Worm (Caenorhabditis elegans): ENCODE results near the gene F55H2.8.

The F55H2.8 gene

DNA sequence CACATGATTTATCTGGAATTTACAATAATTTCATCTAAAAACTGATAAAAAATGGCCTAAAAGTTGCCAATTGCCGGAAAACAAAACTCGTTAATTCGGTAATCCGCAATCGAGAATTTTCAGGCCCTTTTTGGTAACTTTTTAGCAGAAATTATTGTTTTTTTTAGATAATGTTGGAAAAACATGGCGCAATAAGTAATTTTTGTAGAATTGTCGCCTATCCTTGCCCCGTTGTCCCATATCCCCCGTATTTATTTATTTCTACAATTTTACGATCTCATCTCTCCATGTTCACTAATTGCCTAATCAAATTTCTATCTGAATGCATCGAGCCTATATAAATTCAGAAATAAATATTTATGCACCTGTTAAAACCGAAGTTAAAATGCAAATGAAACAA, 663 bp upstream of the F55H2.8 start:
- TF ChIP-seq mep-1 (tag; optimal IDR thresholded peaks at IDR 0.05) (no peak), hmg-1.1 (GFP tag; IDR thresholded peaks at IDR 0.05) (0 out of 2 replicates have a peak, but pooled peaks have one; percentile 19)

DNA sequence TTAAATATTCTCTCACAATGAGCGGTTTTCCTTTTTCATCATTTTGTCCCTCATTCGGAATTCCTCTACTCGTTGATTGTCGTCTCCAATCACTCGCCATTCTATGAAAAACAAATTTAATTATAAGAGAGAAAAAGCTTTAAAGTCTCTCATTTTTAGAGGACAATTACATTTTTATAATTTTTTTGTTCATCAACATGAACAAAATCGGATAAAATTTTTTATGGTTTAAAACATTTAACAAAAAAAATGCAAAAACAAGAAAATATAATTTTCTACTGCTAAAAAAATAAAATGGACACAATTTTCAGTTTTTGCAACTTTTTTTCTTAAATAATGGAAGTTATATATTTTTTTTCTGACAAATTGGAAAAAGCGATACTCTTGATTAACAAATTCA, 2.5 kb downstream of the F55H2.8 start, which contains the start of gene F55H2.7:
Gene F55H2.7 (minus strand): TSS at position 101 of the 400 bp plus-strand sequence.
- TF ChIP-seq daf-16 (GFP tag; optimal IDR thresholded peaks at IDR 0.05) (no peak), daf-16 (tag; optimal IDR thresholded peaks at IDR 0.05) (peak; percentile 5), ceh-32 (tag; optimal IDR thresholded peaks at IDR 0.05; ENCODE audit: poor library complexity) (no peak)

DNA sequence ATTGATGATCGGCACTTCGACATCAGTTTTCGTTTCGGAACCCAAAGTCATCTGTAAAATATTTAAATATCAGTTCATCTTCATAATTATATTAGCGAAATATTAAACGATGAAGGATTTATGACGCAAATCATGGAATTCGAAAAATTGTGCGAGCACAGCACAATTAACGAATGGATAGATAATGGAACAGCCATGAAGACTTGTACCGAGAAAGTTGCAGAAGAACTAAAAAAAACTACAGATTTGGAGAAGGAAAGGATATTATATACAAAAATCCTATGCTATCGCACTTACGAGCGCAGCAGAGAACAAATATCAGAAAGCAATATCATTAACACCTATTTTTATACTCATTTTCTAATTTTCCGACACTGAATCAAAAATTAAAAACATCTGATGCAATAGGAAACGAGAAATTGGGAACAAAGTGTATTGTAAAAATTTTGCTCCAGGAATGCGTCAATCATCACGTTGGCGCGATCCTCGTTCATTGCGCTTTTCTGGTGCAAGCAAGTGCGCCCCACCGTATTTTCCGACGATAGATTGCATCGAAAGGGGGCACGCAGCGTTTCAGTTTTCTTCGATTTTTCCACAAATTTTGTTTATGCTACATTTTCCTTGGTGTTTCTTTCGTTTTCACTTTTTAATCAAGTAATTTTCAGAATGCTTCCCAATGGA, 7.9 kb downstream of the F55H2.8 start, which contains the start of the genes clu-1 and prp-40:
Gene clu-1 (minus strand): TSS at position 51 of the 681 bp plus-strand sequence.
Gene prp-40 (plus strand): TSS at position 666 of the 681 bp plus-strand sequence.
- TF ChIP-seq jun-1 (tag; optimal IDR thresholded peaks at IDR 0.05) (peak; percentile 45), ama-1 (optimal IDR thresholded peaks at IDR 0.05) (peak; percentile 77), daf-8 (GFP tag; IDR thresholded peaks at IDR 0.05) (no peak), mes-2 (tag; optimal IDR thresholded peaks at IDR 0.05; ENCODE audit: poor library complexity, severe bottlenecking) (peak; percentile 93), F49E8.2 (tag; optimal IDR thresholded peaks at IDR 0.05; ENCODE audit: borderline replicate concordance) (peak; percentile 24), cey-2 (tag; optimal IDR thresholded peaks at IDR 0.05; ENCODE audit: borderline replicate concordance, insufficient read depth) (no peak), mdl-1 (tag; optimal IDR thresholded peaks at IDR 0.05) (peak in 1 of 2 experiments; percentile 37), tag-97 (GFP tag; IDR thresholded peaks at IDR 0.05) (no peak), gei-8 (GFP tag; optimal IDR thresholded peaks at IDR 0.05) (no peak), fos-1 (tag; optimal IDR thresholded peaks at IDR 0.05) (no peak), T26A8.4 (GFP tag; IDR thresholded peaks at IDR 0.05) (peak; percentile 67), mxl-3 (GFP tag; optimal IDR thresholded peaks at IDR 0.05) (peak; percentile 35), lir-3 (tag; optimal IDR thresholded peaks at IDR 0.05) (no peak), dpl-1 (GFP tag; optimal IDR thresholded peaks at IDR 0.05) (peak; percentile 83), saeg-2 (GFP tag; IDR thresholded peaks at IDR 0.05) (no peak), nhr-77 (tag; optimal IDR thresholded peaks at IDR 0.05) (peak; percentile 78), egl-43 (GFP tag; IDR thresholded peaks at IDR 0.05) (peak; percentile 28; the same call in 1 of the 2 replicates), ceh-62 (tag; optimal IDR thresholded peaks at IDR 0.05) (no peak), spr-3 (GFP tag; optimal IDR thresholded peaks at IDR 0.05) (peak; percentile 27), F44E2.7 (GFP tag; IDR thresholded peaks at IDR 0.05) (no peak), ceh-82 (tag; optimal IDR thresholded peaks at IDR 0.05) (no peak), nhr-28 (tag; optimal IDR thresholded peaks at IDR 0.05) (peak; percentile 64), ceh-20 (GFP tag; IDR thresholded peaks at IDR 0.05) (peak; percentile 52; the same call in 1 of the 2 replicates), ceh-44 (GFP tag; IDR thresholded peaks at IDR 0.05) (0 out of 2 replicates have a peak, but pooled peaks have one; percentile 41), unc-39 (tag; optimal IDR thresholded peaks at IDR 0.05) (no peak), mdt-29 (GFP tag; IDR thresholded peaks at IDR 0.05) (no peak), ZK546.5 (tag; optimal IDR thresholded peaks at IDR 0.05) (peak in 1 of 2 experiments; percentile 23), ces-1 (GFP tag; optimal IDR thresholded peaks at IDR 0.05) (no peak), lim-7 (GFP tag; IDR thresholded peaks at IDR 0.05) (no peak), vab-7 (GFP tag; IDR thresholded peaks at IDR 0.05) (peak; percentile 43; the same call in 1 of the 2 replicates), unc-62 (GFP tag; optimal IDR thresholded peaks at IDR 0.05 in 1 of 2) (peak in 1 of 2 experiments; percentile 99), unc-62 (tag; optimal IDR thresholded peaks at IDR 0.05) (no peak), snpc-1.2 (GFP tag; IDR thresholded peaks at IDR 0.05) (0 out of 2 replicates have a peak, but pooled peaks have one; percentile 14), R02D3.7 (tag; optimal IDR thresholded peaks at IDR 0.05) (no peak), hlh-11 (tag; optimal IDR thresholded peaks at IDR 0.05) (peak; percentile 87), F10B5.3 (tag; optimal IDR thresholded peaks at IDR 0.05) (peak; percentile 36), nhr-41 (GFP tag; IDR thresholded peaks at IDR 0.05) (no peak), daf-19 (GFP tag; conservative IDR thresholded peaks at IDR 0.05) (no peak), nhr-10 (tag; optimal IDR thresholded peaks at IDR 0.05) (peak; percentile 18), hmg-1.1 (GFP tag; IDR thresholded peaks at IDR 0.05) (peak; percentile 80), Y105C5A.15 (GFP tag; IDR thresholded peaks at IDR 0.05) (no peak), dmd-8 (GFP tag; IDR thresholded peaks at IDR 0.05) (no peak)
